Fruit fly (Drosophila melanogaster) whole organism, embryonic: ENCODE data around the gene CG42554.

Experiments used
- BEAF-32 ChIP-seq: fragments of 200-800 bp; sonication (Bioruptor generic); optimal IDR thresholded peaks from 3 replicates; lab custom pipeline; 2017; ENCODE audit warnings: missing biosample characterization, missing genetic modification characterization, mild to moderate bottlenecking, moderate library complexity, missing genetic modification reagents
- CG10267 ChIP-seq: fragments of 200-800 bp; sonication (Bioruptor generic); optimal IDR thresholded peaks from 2 replicates; lab custom pipeline; 2018; ENCODE audit warnings: missing biosample characterization, mild to moderate bottlenecking, missing genetic modification characterization, moderate library complexity
- CG15479 ChIP-seq: fragments of 200-800 bp; sonication (Bioruptor generic); optimal IDR thresholded peaks from 3 replicates; lab custom pipeline; 2019; ENCODE audit warnings: missing biosample characterization, mild to moderate bottlenecking, missing genetic modification characterization, moderate library complexity
- CG16813 ChIP-seq: fragments of 200-800 bp; sonication (Bioruptor generic); IDR thresholded peaks from 3 replicates; pipeline ENCODE4 v1.3.6; 2022; ENCODE audit warnings: missing biosample characterization, missing genetic modification characterization; ENCODE audit not compliant: partially characterized antibody
- CG17829 ChIP-seq: fragments of 200-800 bp; optimal IDR thresholded peaks from 2 replicates; lab custom pipeline; 2019; ENCODE audit warnings: missing biosample characterization, mild to moderate bottlenecking, missing genetic modification characterization, moderate library complexity
- CG2116 ChIP-seq: fragments of 200-800 bp; sonication (Bioruptor generic); optimal IDR thresholded peaks from 3 replicates; lab custom pipeline; 2018; ENCODE audit warnings: missing biosample characterization, mild to moderate bottlenecking, missing genetic modification characterization
- CG30431 ChIP-seq: fragments of 200-800 bp; sonication (Bioruptor generic); optimal IDR thresholded peaks from 2 replicates; lab custom pipeline; 2017; ENCODE audit warnings: missing biosample characterization, missing genetic modification characterization
- CG7372 ChIP-seq: fragments of 200-800 bp; sonication (Bioruptor generic); IDR thresholded peaks from 2 replicates; pipeline ENCODE4 v1.3.6; 2022; ENCODE audit warnings: missing biosample characterization, missing genetic modification characterization
- CG8290 ChIP-seq, 3 experiments: fragments of 200-800 bp; sonication (Bioruptor generic); optimal IDR thresholded peaks; 2 replicates each; lab custom pipeline; 2016 to 2019; ENCODE audit warnings: missing biosample characterization in 3 of 3, missing genetic modification characterization in 3 of 3, mild to moderate bottlenecking in 2 of 3, moderate library complexity in 1 of 3
- CG8478 ChIP-seq: fragments of >200 bp; optimal IDR thresholded peaks from 2 replicates; lab custom pipeline; 2018
- CG8944 ChIP-seq: fragments of 200-800 bp; sonication (Bioruptor generic); optimal IDR thresholded peaks from 3 replicates; lab custom pipeline; 2016; ENCODE audit warnings: missing biosample characterization, missing genetic modification characterization
- CG9437 ChIP-seq: fragments of 200-800 bp; sonication (Bioruptor generic); optimal IDR thresholded peaks from 2 replicates; lab custom pipeline; 2018; ENCODE audit warnings: missing biosample characterization, mild to moderate bottlenecking, missing genetic modification characterization
- CTCF ChIP-seq: fragments of 200-800 bp; sonication (Bioruptor generic); optimal IDR thresholded peaks from 2 replicates; lab custom pipeline; 2017; ENCODE audit warnings: missing biosample characterization, mild to moderate bottlenecking, missing genetic modification characterization, moderate library complexity
- Doc3 ChIP-seq: fragments of 200-800 bp; sonication (Bioruptor generic); IDR thresholded peaks from 3 replicates; pipeline ENCODE4 v1.3.6; 2022; ENCODE audit warnings: missing biosample characterization, missing genetic modification characterization; ENCODE audit not compliant: partially characterized antibody
- E2f1 ChIP-seq: fragments of 200-800 bp; sonication (Bioruptor generic); IDR thresholded peaks from 2 replicates; pipeline ENCODE4 v1.3.6; 2022; ENCODE audit warnings: missing biosample characterization, missing genetic modification characterization
- E2f2 ChIP-seq: fragments of 200-800 bp; sonication (Bioruptor generic); IDR thresholded peaks from 2 replicates; pipeline ENCODE4 v1.3.6; 2022; ENCODE audit warnings: missing biosample characterization, missing genetic modification characterization
- Ets65A ChIP-seq: fragments of 200-800 bp; sonication (Bioruptor generic); peaks from one replicate; lab custom pipeline; 2016; ENCODE audit warnings: missing biosample characterization, missing genetic modification characterization
- HmgD ChIP-seq: fragments of 200-800 bp; sonication (Bioruptor generic); optimal IDR thresholded peaks from 3 replicates; lab custom pipeline; 2016; ENCODE audit warnings: missing biosample characterization, missing genetic modification characterization
- Hr78 ChIP-seq, 2 experiments: fragments of 200-800 bp in 1 of 2; fragments of >200 bp in 1 of 2; sonication (Bioruptor generic) in 1 of 2; optimal IDR thresholded peaks; 2 replicates each; lab custom pipeline; 2017 to 2019; ENCODE audit warnings: missing biosample characterization in 2 of 2, missing genetic modification characterization in 2 of 2, mild to moderate bottlenecking in 1 of 2, moderate library complexity in 1 of 2
- Lhr ChIP-seq: fragments of 200-800 bp; sonication (Bioruptor generic); optimal IDR thresholded peaks from 3 replicates; lab custom pipeline; 2017; ENCODE audit warnings: mild to moderate bottlenecking, missing biosample characterization, missing genetic modification reagents, missing genetic modification characterization
- MESR4 ChIP-seq: fragments of 200-800 bp; sonication (Bioruptor generic); optimal IDR thresholded peaks from 2 replicates; lab custom pipeline; 2018; ENCODE audit warnings: missing biosample characterization, mild to moderate bottlenecking, missing genetic modification characterization, moderate library complexity
- Myb ChIP-seq: fragments of 200-800 bp; sonication (Bioruptor generic); optimal IDR thresholded peaks from 2 replicates; lab custom pipeline; 2016; ENCODE audit warnings: missing biosample characterization, missing genetic modification characterization
- NC2β ChIP-seq: fragments of 200-800 bp; sonication (Bioruptor generic); optimal IDR thresholded peaks from 2 replicates; lab custom pipeline; 2016; ENCODE audit warnings: missing biosample characterization, missing genetic modification characterization
- Pdp1 ChIP-seq, 2 experiments: fragments of 200-800 bp; sonication (Bioruptor generic); optimal IDR thresholded peaks; 3 replicates each; lab custom pipeline; 2016; ENCODE audit warnings: missing biosample characterization in 2 of 2, missing genetic modification characterization in 2 of 2, mild to moderate bottlenecking in 1 of 2, moderate library complexity in 1 of 2
- Sry-δ ChIP-seq: fragments of 200-800 bp; sonication (Bioruptor generic); optimal IDR thresholded peaks from 2 replicates; lab custom pipeline; 2016; ENCODE audit warnings: missing biosample characterization, missing genetic modification characterization
- amos ChIP-seq: fragments of 200-800 bp; sonication (Bioruptor generic); IDR thresholded peaks from 2 replicates; pipeline ENCODE4 v1.3.6; 2022; ENCODE audit warnings: missing biosample characterization, missing genetic modification characterization; ENCODE audit not compliant: partially characterized antibody
- ato ChIP-seq: fragments of 200-800 bp; sonication (Bioruptor generic); IDR thresholded peaks from 2 replicates; pipeline ENCODE4 v1.3.6; 2022; ENCODE audit warnings: missing biosample characterization, missing genetic modification characterization; ENCODE audit not compliant: partially characterized antibody
- bcd ChIP-seq: fragments of 200-800 bp; sonication (Bioruptor generic); optimal IDR thresholded peaks from 2 replicates; lab custom pipeline; 2017; ENCODE audit warnings: missing biosample characterization, mild to moderate bottlenecking, missing genetic modification characterization
- ci ChIP-seq: fragments of 200-800 bp; sonication (Bioruptor generic); IDR thresholded peaks from 3 replicates; pipeline ENCODE4 v1.3.6; 2022; ENCODE audit warnings: missing biosample characterization, missing genetic modification characterization
- gce ChIP-seq: fragments of 200-800 bp; sonication (Bioruptor generic); IDR thresholded peaks from 3 replicates; pipeline ENCODE4 v1.3.6; 2022; ENCODE audit warnings: missing biosample characterization, missing genetic modification characterization
- gfzf ChIP-seq: fragments of 200-800 bp; sonication (Bioruptor generic); optimal IDR thresholded peaks from 2 replicates; lab custom pipeline; 2016; ENCODE audit warnings: missing biosample characterization, mild to moderate bottlenecking, missing genetic modification characterization, moderate library complexity
- hb ChIP-seq: fragments of 200-800 bp; sonication (Bioruptor generic); IDR thresholded peaks from 3 replicates; pipeline ENCODE4 v1.3.6; 2022; ENCODE audit warnings: missing biosample characterization, missing genetic modification characterization; ENCODE audit not compliant: partially characterized antibody
- inv ChIP-seq: fragments of 200-800 bp; sonication (Bioruptor generic); IDR thresholded peaks from 2 replicates; pipeline ENCODE4 v1.3.6; 2022; ENCODE audit warnings: missing biosample characterization, missing genetic modification characterization; ENCODE audit not compliant: partially characterized antibody
- knrl ChIP-seq: fragments of 200-800 bp; sonication (Bioruptor generic); IDR thresholded peaks from 3 replicates; pipeline ENCODE4 v1.3.6; 2022; ENCODE audit warnings: missing biosample characterization, missing genetic modification characterization; ENCODE audit not compliant: partially characterized antibody
- mld ChIP-seq: fragments of 200-800 bp; sonication (Bioruptor generic); IDR thresholded peaks from 3 replicates; pipeline ENCODE4 v1.3.6; 2022; ENCODE audit warnings: missing biosample characterization, missing genetic modification characterization; ENCODE audit not compliant: partially characterized antibody
- nerfin-2 ChIP-seq: fragments of 200-800 bp; sonication (Bioruptor generic); IDR thresholded peaks from 2 replicates; pipeline ENCODE4 v1.3.6; 2022; ENCODE audit warnings: missing biosample characterization, missing genetic modification characterization; ENCODE audit not compliant: partially characterized antibody
- p53 ChIP-seq: fragments of 200-800 bp; sonication (Bioruptor generic); optimal IDR thresholded peaks from 2 replicates; lab custom pipeline; 2016; ENCODE audit warnings: missing biosample characterization, missing genetic modification characterization
- phol ChIP-seq: fragments of 200-800 bp; sonication (Bioruptor generic); optimal IDR thresholded peaks from 3 replicates; lab custom pipeline; 2018; ENCODE audit warnings: missing biosample characterization, mild to moderate bottlenecking, missing genetic modification characterization, moderate library complexity
- row ChIP-seq: fragments of 200-800 bp; sonication (Bioruptor generic); IDR thresholded peaks from 3 replicates; pipeline ENCODE4 v1.3.6; 2022; ENCODE audit warnings: missing biosample characterization, missing genetic modification characterization
- sima ChIP-seq: fragments of 200-800 bp; sonication (Bioruptor generic); optimal IDR thresholded peaks from 2 replicates; lab custom pipeline; 2016; ENCODE audit warnings: missing biosample characterization, missing genetic modification characterization
- sna ChIP-seq: fragments of 200-800 bp; sonication (Bioruptor generic); IDR thresholded peaks from 2 replicates; pipeline ENCODE4 v1.3.6; 2022; ENCODE audit warnings: missing biosample characterization, missing genetic modification characterization; ENCODE audit not compliant: partially characterized antibody
- sug ChIP-seq: fragments of 200-800 bp; optimal IDR thresholded peaks from 2 replicates; lab custom pipeline; 2019; ENCODE audit warnings: missing biosample characterization, mild to moderate bottlenecking, missing genetic modification characterization, moderate library complexity
- tna ChIP-seq: fragments of 200-800 bp; sonication (Bioruptor generic); IDR thresholded peaks from 2 replicates; pipeline ENCODE4 v1.3.6; 2022; ENCODE audit warnings: missing biosample characterization, missing genetic modification characterization; ENCODE audit not compliant: partially characterized antibody
- trem ChIP-seq: fragments of 200-800 bp; optimal IDR thresholded peaks from 3 replicates; lab custom pipeline; 2019; ENCODE audit warnings: missing biosample characterization, mild to moderate bottlenecking, missing genetic modification characterization, moderate library complexity
- unc-4 ChIP-seq: fragments of 200-800 bp; sonication (Bioruptor generic); IDR thresholded peaks from 2 replicates; pipeline ENCODE4 v1.3.6; 2022; ENCODE audit warnings: missing biosample characterization, missing genetic modification characterization; ENCODE audit not compliant: partially characterized antibody
- wdn ChIP-seq: fragments of 200-800 bp; sonication (Bioruptor generic); IDR thresholded peaks from 2 replicates; pipeline ENCODE4 v1.3.6; 2022; ENCODE audit warnings: missing biosample characterization, missing genetic modification characterization
- wek ChIP-seq: fragments of 200-800 bp; sonication (Bioruptor generic); optimal IDR thresholded peaks from 3 replicates; lab custom pipeline; 2018; ENCODE audit warnings: missing biosample characterization, mild to moderate bottlenecking, missing genetic modification characterization, moderate library complexity
- zen ChIP-seq: fragments of 200-800 bp; sonication (Bioruptor generic); optimal IDR thresholded peaks from 3 replicates; lab custom pipeline; 2018; ENCODE audit warnings: missing biosample characterization, mild to moderate bottlenecking, missing genetic modification characterization, moderate library complexity

The CG42554 gene

DNA sequence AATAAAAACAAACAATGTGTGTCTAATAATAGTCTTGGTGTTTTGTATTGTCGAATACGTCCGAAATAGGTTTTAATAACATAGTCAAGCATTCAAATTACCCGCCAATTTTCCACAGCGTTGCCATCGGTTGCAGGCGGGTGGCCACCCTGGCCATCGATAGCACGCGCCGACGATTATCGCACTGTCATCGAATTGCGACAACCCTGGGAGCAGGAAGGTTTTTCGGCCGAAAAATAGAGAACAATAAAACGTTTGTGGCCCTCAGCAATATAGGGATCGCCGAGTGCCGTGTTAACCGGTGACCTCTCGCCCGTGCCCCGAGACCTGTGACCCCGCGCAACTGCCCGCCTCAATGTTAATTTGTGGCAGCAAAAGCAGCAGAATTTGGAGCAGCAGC, 36.2 kb downstream of the CG42554 start, which contains the start of gene Usp10 (continued):
- TF ChIP-seq gce (GFP tag; lab: Robert Waterston, UW) = no peak
- TF ChIP-seq ato (GFP tag; lab: Robert Waterston, UW) = peak; percentile 82
- TF ChIP-seq sug = peak; percentile 15
- peak; percentile 42 for TF ChIP-seq Myb (GFP tag; lab: Kevin White, UChicago)
- TF ChIP-seq E2f1 = no peak
- no peak for TF ChIP-seq wek
- peak; percentile 48 for TF ChIP-seq CG15479 (GFP tag; lab: Kevin White, UChicago)
- peak; percentile 88 for TF ChIP-seq CG2116
- TF ChIP-seq CG16813 = peak; percentile 81
- TF ChIP-seq ci (GFP tag; lab: Robert Waterston, UW) = peak; percentile 54; the same call in 1 of the 3 replicates
- TF ChIP-seq Ets65A (GFP tag; lab: Kevin White, UChicago) = no peak
- TF ChIP-seq CG30431 (GFP tag; lab: Kevin White, UChicago) = no peak
- TF ChIP-seq CTCF (GFP tag; lab: Kevin White, UChicago) = peak; percentile 30
- TF ChIP-seq CG8478 (lab: Kevin White, UChicago) = no peak
- TF ChIP-seq CG9437 (GFP tag; lab: Kevin White, UChicago) = no peak
- TF ChIP-seq Pdp1 (GFP tag; optimal IDR thresholded peaks at IDR 0.05; lab: Kevin White, UChicago) = peak in 1 of 2 experiments; percentile 38
- no peak for TF ChIP-seq bcd
- TF ChIP-seq Hr78 (GFP tag; optimal IDR thresholded peaks at IDR 0.05; lab: Kevin White, UChicago) = peak in 1 of 2 experiments; percentile 40
- TF ChIP-seq tna (GFP tag; lab: Robert Waterston, UW) = peak; percentile 70
- TF ChIP-seq amos (GFP tag; lab: Robert Waterston, UW) = peak; percentile 88
- TF ChIP-seq E2f2 (GFP tag; lab: Robert Waterston, UW) = peak; percentile 99
- peak; percentile 81 for TF ChIP-seq BEAF-32 (GFP tag; lab: Kevin White, UChicago)
- TF ChIP-seq trem (tag; lab: Kevin White, UChicago) = peak; percentile 59
- peak; percentile 34 for TF ChIP-seq phol
- no peak for TF ChIP-seq CG7372 (GFP tag; lab: Robert Waterston, UW)
- peak; percentile 58; the same call in 1 of the 3 replicates for TF ChIP-seq mld (GFP tag; lab: Robert Waterston, UW)
- no peak for TF ChIP-seq sima (GFP tag; lab: Kevin White, UChicago)
- TF ChIP-seq NC2β (GFP tag; lab: Kevin White, UChicago) = peak; percentile 26
- TF ChIP-seq zen (tag; lab: Kevin White, UChicago) = peak; percentile 11
- TF ChIP-seq nerfin-2 (GFP tag; lab: Robert Waterston, UW) = peak; percentile 57
- TF ChIP-seq sna (GFP tag; lab: Robert Waterston, UW) = peak; percentile 13; the same call in 1 of the 2 replicates
- TF ChIP-seq inv (GFP tag; lab: Robert Waterston, UW) = peak; percentile 49; the same call in 1 of the 2 replicates
- TF ChIP-seq Doc3 (GFP tag; lab: Robert Waterston, UW) = peak; percentile 59; the same call in 2 of the 3 replicates
- TF ChIP-seq CG8944 = no peak
- peak; percentile 73 for TF ChIP-seq knrl (GFP tag; lab: Robert Waterston, UW)
- peak; percentile 28 for TF ChIP-seq CG10267 (tag; lab: Kevin White, UChicago)
- peak; percentile 18; the same call in 1 of the 3 replicates for TF ChIP-seq row
- TF ChIP-seq hb = peak; percentile 73; the same call in 1 of the 3 replicates
- TF ChIP-seq CG17829 (tag; lab: Kevin White, UChicago) = peak; percentile 41
- TF ChIP-seq p53 = peak; percentile 7
- TF ChIP-seq HmgD (GFP tag; lab: Kevin White, UChicago) = peak; percentile 25
- TF ChIP-seq unc-4 (GFP tag; lab: Robert Waterston, UW) = peak; percentile 74
- TF ChIP-seq CG8290 (GFP tag; optimal IDR thresholded peaks at IDR 0.05; lab: Kevin White, UChicago) = no peak
- TF ChIP-seq CG8290 (tag; optimal IDR thresholded peaks at IDR 0.05; lab: Kevin White, UChicago) = peak in 1 of 2 experiments; percentile 47
- peak; percentile 26 for TF ChIP-seq gfzf (GFP tag; lab: Kevin White, UChicago)
- TF ChIP-seq Lhr (GFP tag; lab: Kevin White, UChicago) = peak; percentile 48
- peak; percentile 61 for TF ChIP-seq MESR4
- TF ChIP-seq Sry-δ = peak; percentile 81
- 0 out of 2 replicates have a peak, but pooled peaks have one; percentile 10 for TF ChIP-seq wdn (GFP tag; lab: Robert Waterston, UW)
